Fruit fly (Drosophila melanogaster) whole organism, adult: ENCODE results near the gene vls.

Source experiments
- CG12768 ChIP-seq: fragments of 200-800 bp; sonication (Bioruptor generic); optimal IDR thresholded peaks from 2 replicates; lab custom pipeline; 2017; ENCODE audit warnings: missing biosample characterization, missing genetic modification characterization, mild to moderate bottlenecking, moderate library complexity, missing genetic modification reagents
- CG7101 ChIP-seq: fragments of 200-800 bp; sonication (Bioruptor generic); optimal IDR thresholded peaks from 2 replicates; lab custom pipeline; 2018; ENCODE audit warnings: missing biosample characterization, mild to moderate bottlenecking, missing genetic modification characterization, moderate library complexity
- Clk ChIP-seq: fragments of 200-800 bp; sonication (Bioruptor generic); optimal IDR thresholded peaks from 2 replicates; lab custom pipeline; 2017; ENCODE audit warnings: missing biosample characterization, missing genetic modification characterization
- kay ChIP-seq: fragments of 200-800 bp; sonication (Bioruptor generic); peaks from one replicate; lab custom pipeline; 2016; ENCODE audit warnings: missing biosample characterization, missing genetic modification characterization, borderline replicate concordance
- ovo ChIP-seq: fragments of 200-800 bp; sonication (Bioruptor generic); optimal IDR thresholded peaks from 2 replicates; lab custom pipeline; 2016; ENCODE audit warnings: missing biosample characterization, missing genetic modification characterization
- tj ChIP-seq: fragments of 200-800 bp; sonication (Bioruptor generic); optimal IDR thresholded peaks from 3 replicates; lab custom pipeline; 2017; ENCODE audit warnings: missing biosample characterization, mild to moderate bottlenecking, missing genetic modification characterization, moderate library complexity
- toe ChIP-seq: fragments of 200-800 bp; sonication (Bioruptor generic); optimal IDR thresholded peaks from 2 replicates; lab custom pipeline; 2016; ENCODE audit warnings: missing biosample characterization, missing genetic modification characterization

- TF ChIP-seq CG7101 (tag; lab: Kevin White, UChicago) (no peak), ovo (GFP tag; lab: Kevin White, UChicago) (no peak), toe (GFP tag; lab: Kevin White, UChicago) (no peak), Clk (no peak), kay (GFP tag; lab: Kevin White, UChicago) (peak; percentile 72), tj (GFP tag; lab: Kevin White, UChicago) (peak; percentile 55), CG12768 (GFP tag; lab: Kevin White, UChicago) (peak; percentile 17)
These were observed 15.3 kb upstream of the vls start for dm6 chr2L:20080772-20081171.
